Fruit fly (Drosophila melanogaster): ENCODE data around the gene ninaA.

The ninaA gene

DNA sequence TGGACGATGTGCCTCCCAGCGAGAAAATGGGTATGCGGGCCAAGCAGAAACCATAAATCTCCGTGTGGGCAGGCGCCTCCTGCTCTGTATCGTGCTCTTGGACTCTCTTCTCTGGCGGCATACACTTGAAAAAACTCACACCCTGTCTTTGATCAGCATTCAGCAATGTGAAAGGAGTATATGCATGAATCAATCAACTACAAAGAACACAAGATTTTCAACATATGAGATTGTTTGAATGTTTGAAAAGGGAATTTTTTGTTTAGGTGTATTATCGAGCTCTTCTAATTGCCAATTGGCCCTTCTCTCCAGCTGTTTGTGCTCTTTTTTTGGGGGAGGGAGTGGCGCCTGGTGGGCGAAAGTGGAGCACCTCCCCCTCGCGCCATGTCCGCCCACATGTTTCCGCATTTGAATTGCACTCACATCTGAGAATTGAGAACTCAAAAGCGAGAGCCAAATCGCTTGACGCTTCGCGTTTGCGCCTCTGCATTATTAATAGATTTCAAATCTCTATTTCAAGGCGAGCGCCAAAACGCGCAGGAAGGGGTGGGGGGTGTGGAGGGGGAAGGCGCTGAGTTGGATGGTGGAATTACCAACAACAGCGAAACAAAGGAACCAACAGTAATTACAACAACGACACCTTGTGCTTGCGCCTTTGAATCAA is 31.6 kb upstream of the ninaA start (continued):
- peak; percentile 91 for TF ChIP-seq NFAT (GFP tag; IDR thresholded peaks at IDR 0.05)
- TF ChIP-seq Opbp (GFP tag; IDR thresholded peaks at IDR 0.05; ENCODE audit: partially characterized antibody), result no peak
- peak; percentile 89 for TF ChIP-seq ind (GFP tag; optimal IDR thresholded peaks at IDR 0.05)
- TF ChIP-seq CG8290 (GFP tag; optimal IDR thresholded peaks at IDR 0.05), result peak; percentile 57
- TF ChIP-seq CG8290 (tag; optimal IDR thresholded peaks at IDR 0.05), result peak in 1 of 2 experiments; percentile 97
- TF ChIP-seq ham (GFP tag; IDR thresholded peaks at IDR 0.05), result peak; percentile 49; the same call in 1 of the 2 replicates
- peak; percentile 79 to 87 for TF ChIP-seq Pdp1 (GFP tag; optimal IDR thresholded peaks at IDR 0.05)
- peak; percentile 28 for TF ChIP-seq zen (tag; optimal IDR thresholded peaks at IDR 0.05)
- peak; percentile 56 for TF ChIP-seq kah (GFP tag; optimal IDR thresholded peaks at IDR 0.05)
- no peak; the same call in 1 of the 2 replicates for TF ChIP-seq toy (GFP tag; IDR thresholded peaks at IDR 0.05)
- TF ChIP-seq pzg (GFP tag; optimal IDR thresholded peaks at IDR 0.05), result peak; percentile 6
- peak; percentile 35 for TF ChIP-seq CG14965 (GFP tag; optimal IDR thresholded peaks at IDR 0.05; ENCODE audit: borderline replicate concordance)
- TF ChIP-seq Six4 (GFP tag; optimal IDR thresholded peaks at IDR 0.05), result peak; percentile 80
- TF ChIP-seq CG4424 (GFP tag; optimal IDR thresholded peaks at IDR 0.05), result peak; percentile 78
- TF ChIP-seq CG7786 (GFP tag; optimal IDR thresholded peaks at IDR 0.05), result peak; percentile 90
- TF ChIP-seq CG11695 (GFP tag; IDR thresholded peaks at IDR 0.05), result peak; percentile 83
- peak; percentile 71; the same call in 2 of the 3 replicates for TF ChIP-seq z (GFP tag; IDR thresholded peaks at IDR 0.05)
- peak; percentile 92 for TF ChIP-seq CG2120 (GFP tag; optimal IDR thresholded peaks at IDR 0.05)
- TF ChIP-seq vnd (GFP tag; IDR thresholded peaks at IDR 0.05; ENCODE audit: partially characterized antibody), result no peak
- peak; percentile 87 for TF ChIP-seq sob (GFP tag; IDR thresholded peaks at IDR 0.05)
- peak; percentile 84 for TF ChIP-seq dimm (GFP tag; IDR thresholded peaks at IDR 0.05)
- no peak for TF ChIP-seq amos (GFP tag; IDR thresholded peaks at IDR 0.05; ENCODE audit: partially characterized antibody)
- peak; percentile 68; the same call in 2 of the 3 replicates for TF ChIP-seq croc (GFP tag; conservative IDR thresholded peaks at IDR 0.05)
- peak; percentile 67 for TF ChIP-seq CG34376 (GFP tag; optimal IDR thresholded peaks at IDR 0.05)
- TF ChIP-seq CG7357 (GFP tag; IDR thresholded peaks at IDR 0.05), result peak; percentile 75
- TF ChIP-seq Usf (GFP tag; optimal IDR thresholded peaks at IDR 0.05), result peak; percentile 33
- peak; percentile 67 for TF ChIP-seq Adf1 (GFP tag; IDR thresholded peaks at IDR 0.05)
- peak; percentile 92 for TF ChIP-seq CG11456 (GFP tag; IDR thresholded peaks at IDR 0.05)
- peak; percentile 91 for TF ChIP-seq Sox102F (GFP tag; optimal IDR thresholded peaks at IDR 0.05)
- peak in 1 of 2 experiments; percentile 26 for TF ChIP-seq Hr78 (GFP tag; optimal IDR thresholded peaks at IDR 0.05)
- peak; percentile 86 for TF ChIP-seq grau (tag; optimal IDR thresholded peaks at IDR 0.05)
- TF ChIP-seq lmd (GFP tag; IDR thresholded peaks at IDR 0.05), result peak; percentile 93
- peak; percentile 50 for TF ChIP-seq CTCF (GFP tag; optimal IDR thresholded peaks at IDR 0.05)
- TF ChIP-seq ci (GFP tag; IDR thresholded peaks at IDR 0.05), result peak; percentile 97
- TF ChIP-seq Doc2 (GFP tag; IDR thresholded peaks at IDR 0.05), result 0 out of 2 replicates have a peak, but pooled peaks have one; percentile 40
- peak; percentile 60 for TF ChIP-seq Bdp1 (GFP tag; optimal IDR thresholded peaks at IDR 0.05)
- peak; percentile 84 for TF ChIP-seq CG17328 (GFP tag; IDR thresholded peaks at IDR 0.05)
- TF ChIP-seq Eip74EF (GFP tag; optimal IDR thresholded peaks at IDR 0.05), result peak in 1 of 2 experiments; percentile 82
- peak; percentile 81 for TF ChIP-seq Atf3 (GFP tag; optimal IDR thresholded peaks at IDR 0.05)
- peak; percentile 91 for TF ChIP-seq CG18599 (GFP tag; optimal IDR thresholded peaks at IDR 0.05)
- TF ChIP-seq CG11085 (GFP tag; IDR thresholded peaks at IDR 0.05), result peak; percentile 76
- TF ChIP-seq Xrp1 (GFP tag; IDR thresholded peaks at IDR 0.05), result peak; percentile 89
- TF ChIP-seq CG13775 (GFP tag; optimal IDR thresholded peaks at IDR 0.05), result peak; percentile 59
- TF ChIP-seq fu2 (GFP tag; optimal IDR thresholded peaks at IDR 0.05), result peak; percentile 80
- peak; percentile 85 for TF ChIP-seq pho (GFP tag; optimal IDR thresholded peaks at IDR 0.05)
- TF ChIP-seq unpg (GFP tag; optimal IDR thresholded peaks at IDR 0.05), result peak; percentile 89
- TF ChIP-seq CrebB (tag; optimal IDR thresholded peaks at IDR 0.05), result peak; percentile 82
- peak; percentile 35 for TF ChIP-seq dmrt11E (tag; optimal IDR thresholded peaks at IDR 0.05)
- TF ChIP-seq CG9932 (GFP tag; IDR thresholded peaks at IDR 0.05), result peak; percentile 91
- TF ChIP-seq CG14710 (tag; optimal IDR thresholded peaks at IDR 0.05), result peak; percentile 55

Data from whole organism, embryonic.